Worm (Caenorhabditis elegans): ENCODE results near the gene C40A11.6.

Gene C40A11.6

ce11 chrII:2138901-2139300 lies 6.6 kb downstream of the C40A11.6 start:
- no peak for TF ChIP-seq nhr-77 (tag; optimal IDR thresholded peaks at IDR 0.05)
- TF ChIP-seq nhr-84 (tag; optimal IDR thresholded peaks at IDR 0.05), result no peak
- no peak for TF ChIP-seq nhr-71 (tag; optimal IDR thresholded peaks at IDR 0.05)
- TF ChIP-seq rnt-1 (tag; optimal IDR thresholded peaks at IDR 0.05), result no peak
- no peak for TF ChIP-seq efl-3 (GFP tag; optimal IDR thresholded peaks at IDR 0.05)
- no peak for TF ChIP-seq lin-14 (GFP tag; optimal IDR thresholded peaks at IDR 0.05)
- no peak for TF ChIP-seq blmp-1 (tag; optimal IDR thresholded peaks at IDR 0.05)
- no peak for TF ChIP-seq elt-3 (tag; optimal IDR thresholded peaks at IDR 0.05)
- TF ChIP-seq mdl-1 (tag; optimal IDR thresholded peaks at IDR 0.05), result no peak
- TF ChIP-seq alr-1 (tag; optimal IDR thresholded peaks at IDR 0.05; ENCODE audit: borderline replicate concordance), result no peak
- no peak for TF ChIP-seq efl-1 (optimal IDR thresholded peaks at IDR 0.05)
- no peak for TF ChIP-seq efl-1 (GFP tag; optimal IDR thresholded peaks at IDR 0.05 in 1 of 2)
- TF ChIP-seq nhr-47 (tag; optimal IDR thresholded peaks at IDR 0.05), result no peak
- no peak for TF ChIP-seq unc-98 (GFP tag; IDR thresholded peaks at IDR 0.05)
- TF ChIP-seq nhr-237 (tag; optimal IDR thresholded peaks at IDR 0.05), result no peak
- TF ChIP-seq fkh-10 (GFP tag; optimal IDR thresholded peaks at IDR 0.05), result no peak

ce11 chrII:2137235-2137634 lies 8.2 kb downstream of the C40A11.6 start, which contains the start of gene C40A11.4:
C40A11.4 (plus strand) TSS chrII:2137422.
- TF ChIP-seq efl-1 (optimal IDR thresholded peaks at IDR 0.05), result no peak
- peak in 1 of 2 experiments; percentile 79 for TF ChIP-seq efl-1 (GFP tag; optimal IDR thresholded peaks at IDR 0.05 in 1 of 2)
- TF ChIP-seq Y116A8C.19 (tag; optimal IDR thresholded peaks at IDR 0.05; ENCODE audit: borderline replicate concordance), result no peak

- TF ChIP-seq rnt-1 (tag; optimal IDR thresholded peaks at IDR 0.05) (no peak), fos-1 (tag; optimal IDR thresholded peaks at IDR 0.05) (no peak), nhr-90 (tag; optimal IDR thresholded peaks at IDR 0.05; ENCODE audit: poor library complexity) (no peak), xbp-1 (tag; optimal IDR thresholded peaks at IDR 0.05) (no peak), aha-1 (tag; optimal IDR thresholded peaks at IDR 0.05) (no peak), nhr-11 (tag; optimal IDR thresholded peaks at IDR 0.05) (no peak), elt-2 (tag; optimal IDR thresholded peaks at IDR 0.05) (no peak), mep-1 (tag; optimal IDR thresholded peaks at IDR 0.05) (no peak), swsn-7 (tag; optimal IDR thresholded peaks at IDR 0.05) (no peak), hpl-2 (GFP tag; optimal IDR thresholded peaks at IDR 0.05) (no peak), aly-2 (tag; optimal IDR thresholded peaks at IDR 0.05) (no peak), nhr-237 (tag; optimal IDR thresholded peaks at IDR 0.05) (no peak), alr-1 (tag; optimal IDR thresholded peaks at IDR 0.05; ENCODE audit: borderline replicate concordance) (no peak), ces-1 (GFP tag; optimal IDR thresholded peaks at IDR 0.05) (no peak), grh-1 (GFP tag; IDR thresholded peaks at IDR 0.05) (no peak), tlp-1 (tag; optimal IDR thresholded peaks at IDR 0.05) (no peak), ztf-11 (tag; optimal IDR thresholded peaks at IDR 0.05) (no peak), mdl-1 (tag; optimal IDR thresholded peaks at IDR 0.05) (no peak), blmp-1 (tag; optimal IDR thresholded peaks at IDR 0.05) (no peak)
These were observed 9.9 kb downstream of the C40A11.6 start, which contains the start of gene hpo-7 for ce11 chrII:2135604-2136003. hpo-7 (minus strand) TSS chrII:2135704.

- TF ChIP-seq hlh-17 (GFP tag; optimal IDR thresholded peaks at IDR 0.05; ENCODE audit: borderline replicate concordance) (no peak), pag-3 (tag; optimal IDR thresholded peaks at IDR 0.05; ENCODE audit: borderline replicate concordance, insufficient read depth) (no peak), lin-15B (tag; optimal IDR thresholded peaks at IDR 0.05) (no peak), efl-3 (GFP tag; optimal IDR thresholded peaks at IDR 0.05) (no peak), Y116A8C.19 (tag; optimal IDR thresholded peaks at IDR 0.05; ENCODE audit: borderline replicate concordance) (no peak), vab-15 (tag; optimal IDR thresholded peaks at IDR 0.05) (no peak), isw-1 (GFP tag; IDR thresholded peaks at IDR 0.05) (no peak), lin-14 (GFP tag; optimal IDR thresholded peaks at IDR 0.05) (no peak), unc-98 (GFP tag; IDR thresholded peaks at IDR 0.05) (no peak), fkh-4 (tag; optimal IDR thresholded peaks at IDR 0.05; ENCODE audit: borderline replicate concordance) (no peak), nhr-19 (GFP tag; conservative IDR thresholded peaks at IDR 0.05) (no peak), nhr-76 (tag; optimal IDR thresholded peaks at IDR 0.05) (no peak), blmp-1 (tag; optimal IDR thresholded peaks at IDR 0.05) (no peak), C16A3.4 (tag; optimal IDR thresholded peaks at IDR 0.05) (no peak)
These were observed 14.7 kb downstream of the C40A11.6 start, which contains the start of gene sdz-28 for ce11 chrII:2130770-2131169. sdz-28 (plus strand) TSS chrII:2131070.
